Fruit fly (Drosophila melanogaster) whole organism: ENCODE results near the gene Polr1C.

Experiments
- CG8478 ChIP-seq: fragments of >200 bp; optimal IDR thresholded peaks from 2 replicates; lab custom pipeline; 2018; ENCODE audit warnings: inconsistent platforms
- Dll ChIP-seq: fragments of >200 bp; optimal IDR thresholded peaks from 2 replicates; lab custom pipeline; 2017
- psq ChIP-seq: fragments of >200 bp; optimal IDR thresholded peaks from 2 replicates; lab custom pipeline; 2017

dm6 chr2L:5009306-5010030, 40.7 kb downstream of the Polr1C start, which contains the start of gene Rtnl1:
- TF ChIP-seq psq (no peak), Dll (lab: Kevin White, UChicago) (no peak), CG8478 (no peak)
